Worm (Caenorhabditis elegans) whole organism, midembryonic: ENCODE results near the gene lact-6.

Experiments
- T22C8.4 ChIP-seq: fragments of 200-800 bp; sonication (Bioruptor generic); IDR thresholded peaks from 2 replicates; pipeline ENCODE4 v1.3.6; 2022; ENCODE audit warnings: missing genetic modification characterization, missing compliant biosample characterization
- cog-1 ChIP-seq: sonication (generic microtip); optimal IDR thresholded peaks from 2 replicates; lab custom pipeline; 2016; ENCODE audit warnings: missing genetic modification characterization, missing compliant biosample characterization
- flt-1 ChIP-seq: fragments of 200-800 bp; sonication (Bioruptor generic); IDR thresholded peaks from 2 replicates; pipeline ENCODE4 v1.3.6; 2022; ENCODE audit warnings: missing genetic modification characterization, missing compliant biosample characterization
- klf-2 ChIP-seq: fragments of 200-800 bp; sonication (Bioruptor generic); conservative IDR thresholded peaks from 2 replicates; pipeline ENCODE4 v1.3.6; 2022; ENCODE audit warnings: missing genetic modification reagents, missing genetic modification characterization, missing compliant biosample characterization
- med-1 ChIP-seq: sonication (generic microtip); optimal IDR thresholded peaks from 2 replicates; lab custom pipeline; 2017; ENCODE audit warnings: missing genetic modification characterization, mild to moderate bottlenecking, missing compliant biosample characterization, antibody characterized with exemption, missing genetic modification reagents; ENCODE audit not compliant: insufficient read depth
- ref-1 ChIP-seq: fragments of 200-800 bp; sonication (Bioruptor generic); conservative IDR thresholded peaks from 2 replicates; pipeline ENCODE4 v1.3.6; 2022; ENCODE audit warnings: missing genetic modification reagents, missing genetic modification characterization, missing compliant biosample characterization

ce11 chrIV:17461222-17461707 lies 30.1 kb upstream of the lact-6 start, which contains the start of gene rif-1.1:
- TF ChIP-seq flt-1 (GFP tag; lab: Robert Waterston, UW), result no peak
- no peak for TF ChIP-seq med-1 (GFP tag; lab: Kevin White, UChicago)
- no peak for TF ChIP-seq T22C8.4 (GFP tag; lab: Robert Waterston, UW)
- TF ChIP-seq cog-1 (tag; lab: Kevin White, UChicago), result no peak
- no peak for TF ChIP-seq klf-2
- no peak for TF ChIP-seq ref-1 (GFP tag; lab: Robert Waterston, UW)
